Worm (Caenorhabditis elegans) whole organism, midembryonic: Measurements from ENCODE around the gene fbxc-19.

Source experiments
- T22C8.4 ChIP-seq: fragments of 200-800 bp; sonication (Bioruptor generic); IDR thresholded peaks from 2 replicates; pipeline ENCODE4 v1.3.6; 2022; ENCODE audit warnings: missing genetic modification characterization, missing compliant biosample characterization
- flt-1 ChIP-seq: fragments of 200-800 bp; sonication (Bioruptor generic); IDR thresholded peaks from 2 replicates; pipeline ENCODE4 v1.3.6; 2022; ENCODE audit warnings: missing genetic modification characterization, missing compliant biosample characterization
- klf-2 ChIP-seq: fragments of 200-800 bp; sonication (Bioruptor generic); conservative IDR thresholded peaks from 2 replicates; pipeline ENCODE4 v1.3.6; 2022; ENCODE audit warnings: missing genetic modification reagents, missing genetic modification characterization, missing compliant biosample characterization
- ref-1 ChIP-seq: fragments of 200-800 bp; sonication (Bioruptor generic); conservative IDR thresholded peaks from 2 replicates; pipeline ENCODE4 v1.3.6; 2022; ENCODE audit warnings: missing genetic modification reagents, missing genetic modification characterization, missing compliant biosample characterization
- tab-1 ChIP-seq: fragments of 200-800 bp; sonication (Bioruptor generic); IDR thresholded peaks from 2 replicates; pipeline ENCODE4 v1.3.6; 2022; ENCODE audit warnings: missing genetic modification characterization, missing compliant biosample characterization
- ztf-23 ChIP-seq: fragments of 200-800 bp; sonication (Bioruptor generic); IDR thresholded peaks from 2 replicates; pipeline ENCODE4 v1.3.6; 2022; ENCODE audit warnings: missing genetic modification reagents, missing genetic modification characterization, missing compliant biosample characterization
- ztf-29 ChIP-seq: fragments of 200-800 bp; sonication (Bioruptor generic); IDR thresholded peaks from 2 replicates; pipeline ENCODE4 v1.3.6; 2022; ENCODE audit warnings: missing genetic modification reagents, missing genetic modification characterization, missing compliant biosample characterization

- no peak for TF ChIP-seq flt-1 (GFP tag; lab: Robert Waterston, UW)
- no peak for TF ChIP-seq tab-1 (GFP tag; lab: Robert Waterston, UW)
- TF ChIP-seq klf-2 (GFP tag; lab: Robert Waterston, UW), result no peak
- TF ChIP-seq ztf-23, result no peak
- no peak for TF ChIP-seq ref-1 (GFP tag; lab: Robert Waterston, UW)
- TF ChIP-seq ztf-29 (GFP tag; lab: Robert Waterston, UW), result no peak
- no peak for TF ChIP-seq T22C8.4 (GFP tag; lab: Robert Waterston, UW)
Observed at ce11 chrII:1816053-1816452, 4.2 kb upstream of the fbxc-19 start.
